Fruit fly (Drosophila melanogaster) whole organism, embryonic: ENCODE results near the gene CG6023.

ENCODE experiments used
- Atf-2 ChIP-seq: fragments of 200-800 bp; sonication (Bioruptor generic); optimal IDR thresholded peaks from 2 replicates; lab custom pipeline; 2016; ENCODE audit warnings: missing biosample characterization, missing genetic modification characterization
- Bdp1 ChIP-seq: fragments of 200-800 bp; sonication (Bioruptor generic); optimal IDR thresholded peaks from 3 replicates; lab custom pipeline; 2016; ENCODE audit warnings: missing biosample characterization, missing genetic modification characterization
- Bgb ChIP-seq: fragments of 200-800 bp; sonication (Bioruptor generic); IDR thresholded peaks from 2 replicates; pipeline ENCODE4 v1.3.6; 2022; ENCODE audit warnings: missing biosample characterization, missing genetic modification characterization; ENCODE audit not compliant: partially characterized antibody
- CG10462 ChIP-seq: fragments of 200-800 bp; sonication (Bioruptor generic); optimal IDR thresholded peaks from 2 replicates; lab custom pipeline; 2016; ENCODE audit warnings: missing biosample characterization, missing genetic modification characterization
- CG12391 ChIP-seq: fragments of 200-800 bp; sonication (Bioruptor generic); optimal IDR thresholded peaks from 3 replicates; lab custom pipeline; 2018; ENCODE audit warnings: missing biosample characterization, mild to moderate bottlenecking, missing genetic modification characterization, moderate library complexity
- CG15269 ChIP-seq: fragments of 200-800 bp; sonication (Bioruptor generic); optimal IDR thresholded peaks from 2 replicates; lab custom pipeline; 2018; ENCODE audit warnings: missing biosample characterization, mild to moderate bottlenecking, missing genetic modification characterization, moderate library complexity
- CG18476 ChIP-seq: fragments of 200-800 bp; sonication (Bioruptor generic); optimal IDR thresholded peaks from 2 replicates; lab custom pipeline; 2016; ENCODE audit warnings: missing biosample characterization, mild to moderate bottlenecking, missing genetic modification characterization
- CG2129 ChIP-seq: fragments of 200-800 bp; sonication (Bioruptor generic); IDR thresholded peaks from 2 replicates; pipeline ENCODE4 v1.3.6; 2022; ENCODE audit warnings: missing biosample characterization, missing genetic modification characterization; ENCODE audit not compliant: partially characterized antibody
- CG2712 ChIP-seq: fragments of 200-800 bp; optimal IDR thresholded peaks from 3 replicates; lab custom pipeline; 2019; ENCODE audit warnings: missing biosample characterization, mild to moderate bottlenecking, missing genetic modification characterization, moderate library complexity
- CG30020 ChIP-seq: fragments of 200-800 bp; optimal IDR thresholded peaks from 2 replicates; lab custom pipeline; 2019; ENCODE audit warnings: missing biosample characterization, mild to moderate bottlenecking, missing genetic modification characterization, moderate library complexity
- CG31388 ChIP-seq: fragments of 200-800 bp; sonication (Bioruptor generic); optimal IDR thresholded peaks from 2 replicates; lab custom pipeline; 2016; ENCODE audit warnings: missing biosample characterization, missing genetic modification characterization
- CG32532 ChIP-seq: fragments of 200-800 bp; sonication (Bioruptor generic); IDR thresholded peaks from 2 replicates; pipeline ENCODE4 v1.3.6; 2022; ENCODE audit warnings: missing biosample characterization, missing genetic modification characterization
- CG4282 ChIP-seq: fragments of 200-800 bp; sonication (Bioruptor generic); optimal IDR thresholded peaks from 2 replicates; lab custom pipeline; 2016; ENCODE audit warnings: missing biosample characterization, missing genetic modification characterization
- CG4328 ChIP-seq: fragments of 200-800 bp; sonication (Bioruptor generic); optimal IDR thresholded peaks from 3 replicates; lab custom pipeline; 2017; ENCODE audit warnings: missing biosample characterization, missing genetic modification reagents, missing genetic modification characterization
- CG4730 ChIP-seq: fragments of 200-800 bp; sonication (Bioruptor generic); IDR thresholded peaks from 2 replicates; pipeline ENCODE4 v1.3.6; 2022; ENCODE audit warnings: missing biosample characterization, missing genetic modification characterization
- CG6654 ChIP-seq: fragments of 200-800 bp; sonication (Bioruptor generic); optimal IDR thresholded peaks from 2 replicates; lab custom pipeline; 2017; ENCODE audit warnings: missing biosample characterization, mild to moderate bottlenecking, missing genetic modification characterization
- CG7987 ChIP-seq: fragments of 200-800 bp; sonication (Bioruptor generic); optimal IDR thresholded peaks from 2 replicates; lab custom pipeline; 2018; ENCODE audit warnings: missing biosample characterization, mild to moderate bottlenecking, missing genetic modification characterization, moderate library complexity
- CG8290 ChIP-seq, 3 experiments: fragments of 200-800 bp; sonication (Bioruptor generic); optimal IDR thresholded peaks; 2 replicates each; lab custom pipeline; 2016 to 2019; ENCODE audit warnings: missing biosample characterization in 3 of 3, missing genetic modification characterization in 3 of 3, mild to moderate bottlenecking in 2 of 3, moderate library complexity in 1 of 3
- CG9437 ChIP-seq: fragments of 200-800 bp; sonication (Bioruptor generic); optimal IDR thresholded peaks from 2 replicates; lab custom pipeline; 2018; ENCODE audit warnings: missing biosample characterization, mild to moderate bottlenecking, missing genetic modification characterization
- CG9932 ChIP-seq: fragments of 200-800 bp; sonication (Bioruptor generic); IDR thresholded peaks from 2 replicates; pipeline ENCODE4 v1.3.6; 2022; ENCODE audit warnings: missing biosample characterization, missing genetic modification characterization
- Dek ChIP-seq: fragments of 200-800 bp; sonication (Bioruptor generic); optimal IDR thresholded peaks from 3 replicates; lab custom pipeline; 2019; ENCODE audit warnings: missing biosample characterization, mild to moderate bottlenecking, missing genetic modification characterization, moderate library complexity
- Dfd ChIP-seq, 2 experiments: fragments of >200 bp; optimal IDR thresholded peaks; 2 replicates each; lab custom pipeline; 2017; ENCODE audit warnings: missing biosample characterization in 2 of 2, missing genetic modification characterization in 2 of 2
- Fer3 ChIP-seq: fragments of 200-800 bp; sonication (Bioruptor generic); optimal IDR thresholded peaks from 2 replicates; lab custom pipeline; 2018; ENCODE audit warnings: missing biosample characterization, mild to moderate bottlenecking, missing genetic modification characterization, moderate library complexity
- Gsc ChIP-seq: fragments of 200-800 bp; sonication (Bioruptor generic); IDR thresholded peaks from 2 replicates; pipeline ENCODE4 v1.3.6; 2022; ENCODE audit warnings: missing biosample characterization, missing genetic modification characterization
- H2.0 ChIP-seq: fragments of 200-800 bp; sonication (Bioruptor generic); IDR thresholded peaks from 2 replicates; pipeline ENCODE4 v1.3.6; 2022; ENCODE audit warnings: missing biosample characterization, missing genetic modification characterization
- Hr78 ChIP-seq, 2 experiments: fragments of 200-800 bp in 1 of 2; fragments of >200 bp in 1 of 2; sonication (Bioruptor generic) in 1 of 2; optimal IDR thresholded peaks; 2 replicates each; lab custom pipeline; 2017 to 2019; ENCODE audit warnings: missing biosample characterization in 2 of 2, missing genetic modification characterization in 2 of 2, mild to moderate bottlenecking in 1 of 2, moderate library complexity in 1 of 2
- Hsf ChIP-seq: fragments of 200-800 bp; sonication (Bioruptor generic); optimal IDR thresholded peaks from 3 replicates; lab custom pipeline; 2016; ENCODE audit warnings: missing biosample characterization, missing genetic modification characterization
- Max ChIP-seq: fragments of 200-800 bp; sonication (Bioruptor generic); optimal IDR thresholded peaks from 2 replicates; lab custom pipeline; 2016; ENCODE audit warnings: missing biosample characterization, mild to moderate bottlenecking, missing genetic modification characterization
- Mes4 ChIP-seq: fragments of 200-800 bp; sonication (Bioruptor generic); optimal IDR thresholded peaks from 2 replicates; lab custom pipeline; 2016; ENCODE audit warnings: missing biosample characterization, missing genetic modification characterization
- aop ChIP-seq: fragments of 200-800 bp; sonication (Bioruptor generic); IDR thresholded peaks from 2 replicates; pipeline ENCODE4 v1.3.6; 2022; ENCODE audit warnings: missing biosample characterization, missing genetic modification characterization
- cad ChIP-seq: fragments of >200 bp; optimal IDR thresholded peaks from 2 replicates; lab custom pipeline; 2017; ENCODE audit warnings: missing biosample characterization, missing genetic modification characterization
- cg ChIP-seq: fragments of 200-800 bp; sonication (Bioruptor generic); optimal IDR thresholded peaks from 3 replicates; lab custom pipeline; 2019; ENCODE audit warnings: missing biosample characterization, mild to moderate bottlenecking, missing genetic modification characterization, moderate library complexity
- dan ChIP-seq: fragments of 200-800 bp; sonication (Bioruptor generic); IDR thresholded peaks from 2 replicates; pipeline ENCODE4 v1.3.6; 2022; ENCODE audit warnings: missing biosample characterization, missing genetic modification characterization
- dysf ChIP-seq: fragments of 200-800 bp; sonication (Bioruptor generic); IDR thresholded peaks from 3 replicates; pipeline ENCODE4 v1.3.6; 2022; ENCODE audit warnings: missing biosample characterization, missing genetic modification characterization
- gro ChIP-seq: fragments of 200-800 bp; sonication (Bioruptor generic); optimal IDR thresholded peaks from 2 replicates; lab custom pipeline; 2016; ENCODE audit warnings: missing biosample characterization, missing genetic modification characterization
- ken ChIP-seq: fragments of 200-800 bp; sonication (Bioruptor generic); IDR thresholded peaks from 3 replicates; pipeline ENCODE4 v1.3.6; 2022; ENCODE audit warnings: missing biosample characterization, missing genetic modification characterization
- klu ChIP-seq: fragments of 200-800 bp; sonication (Bioruptor generic); IDR thresholded peaks from 2 replicates; pipeline ENCODE4 v1.3.6; 2022; ENCODE audit warnings: missing biosample characterization, missing genetic modification characterization
- lilli ChIP-seq: fragments of 200-800 bp; sonication (Bioruptor generic); optimal IDR thresholded peaks from 3 replicates; lab custom pipeline; 2016; ENCODE audit warnings: missing biosample characterization, missing genetic modification characterization
- mam ChIP-seq: fragments of 200-800 bp; sonication (Bioruptor generic); optimal IDR thresholded peaks from 3 replicates; lab custom pipeline; 2016; ENCODE audit warnings: missing biosample characterization, missing genetic modification characterization
- mirr ChIP-seq: fragments of 200-800 bp; sonication (Bioruptor generic); optimal IDR thresholded peaks from 3 replicates; lab custom pipeline; 2018; ENCODE audit warnings: missing biosample characterization, mild to moderate bottlenecking, missing genetic modification characterization
- mld ChIP-seq: fragments of 200-800 bp; sonication (Bioruptor generic); IDR thresholded peaks from 3 replicates; pipeline ENCODE4 v1.3.6; 2022; ENCODE audit warnings: missing biosample characterization, missing genetic modification characterization; ENCODE audit not compliant: partially characterized antibody
- nau ChIP-seq: fragments of 200-800 bp; sonication (Bioruptor generic); optimal IDR thresholded peaks from 3 replicates; lab custom pipeline; 2017; ENCODE audit warnings: missing biosample characterization, mild to moderate bottlenecking, missing genetic modification characterization, missing genetic modification reagents
- repo ChIP-seq: fragments of 200-800 bp; sonication (Bioruptor generic); optimal IDR thresholded peaks from 2 replicates; lab custom pipeline; 2016; ENCODE audit warnings: missing biosample characterization, missing genetic modification characterization
- sima ChIP-seq: fragments of 200-800 bp; sonication (Bioruptor generic); optimal IDR thresholded peaks from 2 replicates; lab custom pipeline; 2016; ENCODE audit warnings: missing biosample characterization, missing genetic modification characterization
- sisA ChIP-seq: fragments of 200-800 bp; sonication (Bioruptor generic); IDR thresholded peaks from 2 replicates; pipeline ENCODE4 v1.3.6; 2022; ENCODE audit warnings: missing biosample characterization, missing genetic modification characterization
- sna ChIP-seq: fragments of 200-800 bp; sonication (Bioruptor generic); IDR thresholded peaks from 2 replicates; pipeline ENCODE4 v1.3.6; 2022; ENCODE audit warnings: missing biosample characterization, missing genetic modification characterization; ENCODE audit not compliant: partially characterized antibody
- stc ChIP-seq: fragments of 200-800 bp; sonication (Bioruptor generic); IDR thresholded peaks from 2 replicates; pipeline ENCODE4 v1.3.6; 2022; ENCODE audit warnings: missing biosample characterization, missing genetic modification characterization
- stwl ChIP-seq: fragments of 200-800 bp; sonication (Bioruptor generic); optimal IDR thresholded peaks from 3 replicates; lab custom pipeline; 2018; ENCODE audit warnings: missing biosample characterization, mild to moderate bottlenecking, missing genetic modification characterization, moderate library complexity
- vnd ChIP-seq: fragments of 200-800 bp; sonication (Bioruptor generic); IDR thresholded peaks from 3 replicates; pipeline ENCODE4 v1.3.6; 2022; ENCODE audit warnings: missing biosample characterization, missing genetic modification characterization; ENCODE audit not compliant: partially characterized antibody
- vvl ChIP-seq: fragments of 200-800 bp; sonication (Bioruptor generic); IDR thresholded peaks from 2 replicates; pipeline ENCODE4 v1.3.6; 2022; ENCODE audit warnings: missing biosample characterization, missing genetic modification characterization
- zen2 ChIP-seq: fragments of 200-800 bp; sonication (Bioruptor generic); IDR thresholded peaks from 3 replicates; pipeline ENCODE4 v1.3.6; 2022; ENCODE audit warnings: missing biosample characterization, missing genetic modification characterization; ENCODE audit not compliant: partially characterized antibody

CG6023 gene

DNA sequence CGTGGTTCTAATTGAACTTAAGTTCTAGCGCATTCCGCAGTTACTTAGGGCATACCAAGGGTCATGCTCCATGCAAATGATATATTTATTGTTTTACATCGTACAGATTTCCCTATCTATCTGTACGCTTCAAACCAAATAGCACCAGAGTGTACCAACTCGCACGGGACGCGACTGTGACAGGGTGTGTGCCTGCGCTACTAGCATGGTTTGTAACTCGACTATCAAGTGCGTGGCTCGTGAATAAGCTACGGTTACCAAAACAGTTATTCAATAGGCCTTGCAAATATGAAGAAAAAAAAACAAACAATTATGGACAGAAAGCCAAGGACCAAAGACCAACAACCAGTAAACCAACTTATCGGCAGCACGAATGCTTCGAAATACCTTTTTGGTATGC, 365 bp upstream of the CG6023 start (continued):
- TF ChIP-seq CG30020 (tag; lab: Kevin White, UChicago) (no peak), stwl (no peak), CG32532 (GFP tag; lab: Robert Waterston, UW) (no peak), cad (no peak), CG8290 (GFP tag; optimal IDR thresholded peaks at IDR 0.05; lab: Kevin White, UChicago) (no peak), CG8290 (tag; optimal IDR thresholded peaks at IDR 0.05; lab: Kevin White, UChicago) (no peak), gro (GFP tag; lab: Kevin White, UChicago) (no peak), aop (no peak), dysf (no peak), Atf-2 (no peak), CG4730 (GFP tag; lab: Robert Waterston, UW) (no peak), mld (GFP tag; lab: Robert Waterston, UW) (no peak), CG9437 (no peak), CG9932 (GFP tag; lab: Robert Waterston, UW) (0 out of 2 replicates have a peak, but pooled peaks have one; percentile 32), klu (no peak), Dfd (GFP tag; optimal IDR thresholded peaks at IDR 0.05; lab: Kevin White, UChicago) (no peak), mam (GFP tag; lab: Kevin White, UChicago) (peak; percentile 30), CG4282 (GFP tag; lab: Kevin White, UChicago) (no peak), CG6654 (GFP tag; lab: Kevin White, UChicago) (no peak), sima (no peak), CG10462 (no peak), CG12391 (tag; lab: Kevin White, UChicago) (no peak), Bgb (GFP tag; lab: Robert Waterston, UW) (0 out of 2 replicates have a peak, but pooled peaks have one; percentile 24), Mes4 (GFP tag; lab: Kevin White, UChicago) (no peak), Max (no peak), CG15269 (tag; lab: Kevin White, UChicago) (no peak), sisA (no peak), dan (GFP tag; lab: Robert Waterston, UW) (no peak), CG4328 (no peak), ken (GFP tag; lab: Robert Waterston, UW) (no peak), nau (no peak), CG31388 (no peak), CG18476 (GFP tag; lab: Kevin White, UChicago) (no peak), Fer3 (no peak), CG7987 (no peak), stc (GFP tag; lab: Robert Waterston, UW) (no peak), mirr (GFP tag; lab: Kevin White, UChicago) (no peak), Bdp1 (GFP tag; lab: Kevin White, UChicago) (no peak), Dek (tag; lab: Kevin White, UChicago) (no peak), vnd (GFP tag; lab: Robert Waterston, UW) (no peak), vvl (GFP tag; lab: Robert Waterston, UW) (no peak), Gsc (GFP tag; lab: Robert Waterston, UW) (no peak), Hr78 (GFP tag; optimal IDR thresholded peaks at IDR 0.05; lab: Kevin White, UChicago) (peak in 1 of 2 experiments; percentile 56), cg (GFP tag; lab: Kevin White, UChicago) (no peak), H2.0 (no peak; the same call in 1 of the 2 replicates), zen2 (GFP tag; lab: Robert Waterston, UW) (no peak), lilli (no peak), sna (GFP tag; lab: Robert Waterston, UW) (no peak), CG2129 (GFP tag; lab: Robert Waterston, UW) (no peak), CG2712 (no peak), Hsf (GFP tag; lab: Kevin White, UChicago) (peak; percentile 5), repo (GFP tag; lab: Kevin White, UChicago) (no peak)
